Fruit fly (Drosophila melanogaster): ENCODE results near the gene ssh.

Gene ssh

dm6 chr3R:24890919-24891318, 53.8 kb downstream of the ssh start:
- TF ChIP-seq CG9948 (tag; optimal IDR thresholded peaks at IDR 0.05): no peak
- peak; percentile 51 for TF ChIP-seq CG8301 (tag; optimal IDR thresholded peaks at IDR 0.05)
- TF ChIP-seq CG32121 (GFP tag; IDR thresholded peaks at IDR 0.05): no peak; the same call in 1 of the 2 replicates
- peak; percentile 50; the same call in 1 of the 3 replicates for TF ChIP-seq fd96Ca (GFP tag; IDR thresholded peaks at IDR 0.05)
- TF ChIP-seq CG4496 (GFP tag; IDR thresholded peaks at IDR 0.05): no peak
- TF ChIP-seq CG14655 (GFP tag; optimal IDR thresholded peaks at IDR 0.05): peak; percentile 45
- TF ChIP-seq CG13204 (GFP tag; optimal IDR thresholded peaks at IDR 0.05): no peak
- TF ChIP-seq EcR (GFP tag; optimal IDR thresholded peaks at IDR 0.05): no peak
- peak; percentile 39 for TF ChIP-seq Ets98B (GFP tag; IDR thresholded peaks at IDR 0.05)
- peak; percentile 3 for TF ChIP-seq Pif1A (GFP tag; optimal IDR thresholded peaks at IDR 0.05)

dm6 chr3R:24890217-24890616, 54.5 kb downstream of the ssh start:
- no peak for TF ChIP-seq Snoo (tag; optimal IDR thresholded peaks at IDR 0.05)
- TF ChIP-seq CG14655 (GFP tag; optimal IDR thresholded peaks at IDR 0.05): no peak
- no peak for TF ChIP-seq CG12605 (GFP tag; IDR thresholded peaks at IDR 0.05)
- no peak for TF ChIP-seq Ets98B (GFP tag; IDR thresholded peaks at IDR 0.05)
- no peak for TF ChIP-seq Pif1A (GFP tag; optimal IDR thresholded peaks at IDR 0.05)
- no peak for TF ChIP-seq CG17806 (tag; optimal IDR thresholded peaks at IDR 0.05)

- TF ChIP-seq fd96Ca (GFP tag; IDR thresholded peaks at IDR 0.05) (0 out of 3 replicates have a peak, but pooled peaks have one; percentile 26), CG8301 (tag; optimal IDR thresholded peaks at IDR 0.05) (no peak), CG12605 (GFP tag; IDR thresholded peaks at IDR 0.05) (no peak), EcR (GFP tag; optimal IDR thresholded peaks at IDR 0.05) (peak; percentile 89), CG4496 (GFP tag; IDR thresholded peaks at IDR 0.05) (no peak)
These were observed 55.4 kb downstream of the ssh start for dm6 chr3R:24889303-24889892.
